Fruit fly (Drosophila melanogaster) S2 (cell line): ENCODE data around the gene Gtpx.

Experiments
- CG8478 ChIP-seq: fragments of >200 bp; optimal IDR thresholded peaks from 2 replicates; lab custom pipeline; 2018
- CTCF ChIP-seq, 2 experiments: fragments of >200 bp; optimal IDR thresholded peaks; 2 replicates each; lab custom pipeline; 2018

dm6 chr3L:3307593-3307992 is 18.5 kb upstream of the Gtpx start:
- TF ChIP-seq CTCF (optimal IDR thresholded peaks at IDR 0.05; lab: Kevin White, UChicago), result no peak
- TF ChIP-seq CG8478 (lab: Kevin White, UChicago), result no peak
